Worm (Caenorhabditis elegans) whole organism, L1 larva: ENCODE measurements around the gene T05A8.8.

ENCODE experiments used
- dpl-1 ChIP-seq, 3 experiments: fragments of 150-350 bp in 2 of 3; sonication (generic microtip) in 1 of 3; optimal IDR thresholded peaks; 2 replicates each; lab custom pipeline; 2014 to 2017; ENCODE audit warnings: missing biosample characterization in 3 of 3, missing genetic modification characterization in 3 of 3, missing genetic modification reagents in 3 of 3
- egl-27 ChIP-seq, 2 experiments: fragments of 150-350 bp in 1 of 2; sonication (generic microtip); optimal IDR thresholded peaks; 3 replicates each; lab custom pipeline; 2017 to 2018; ENCODE audit warnings: missing biosample characterization in 2 of 2, missing genetic modification characterization in 2 of 2, missing genetic modification reagents in 2 of 2
- elt-2 ChIP-seq: sonication (generic microtip); optimal IDR thresholded peaks from 2 replicates; lab custom pipeline; 2016; ENCODE audit warnings: missing genetic modification characterization, mild to moderate bottlenecking, inconsistent platforms, missing compliant biosample characterization, missing genetic modification reagents
- elt-3 ChIP-seq, 6 experiments: fragments of 150-350 bp in 1 of 6; sonication (generic microtip); optimal IDR thresholded peaks; 2 replicates each; lab custom pipeline; 2017 to 2018; ENCODE audit warnings: missing biosample characterization in 6 of 6, missing genetic modification characterization in 6 of 6, inconsistent platforms in 1 of 6
- fkh-8 ChIP-seq: sonication (generic microtip); optimal IDR thresholded peaks from 2 replicates; lab custom pipeline; 2016; ENCODE audit warnings: mild to moderate bottlenecking, missing genetic modification characterization, missing compliant biosample characterization
- fos-1 ChIP-seq: fragments of 150-350 bp; optimal IDR thresholded peaks from 2 replicates; lab custom pipeline; 2014; ENCODE audit warnings: missing biosample characterization, missing genetic modification characterization
- lin-39 ChIP-seq: fragments of 150-350 bp; optimal IDR thresholded peaks from 2 replicates; lab custom pipeline; 2014; ENCODE audit warnings: missing biosample characterization, missing genetic modification reagents, missing genetic modification characterization
- nhr-11 ChIP-seq: fragments of 150-350 bp; optimal IDR thresholded peaks from 2 replicates; lab custom pipeline; 2014; ENCODE audit warnings: missing biosample characterization, missing genetic modification characterization
- nhr-12 ChIP-seq: sonication (generic microtip); optimal IDR thresholded peaks from 2 replicates; lab custom pipeline; 2017; ENCODE audit warnings: missing biosample characterization, missing genetic modification characterization
- nhr-76 ChIP-seq: sonication (generic microtip); optimal IDR thresholded peaks from 2 replicates; lab custom pipeline; 2017; ENCODE audit warnings: missing biosample characterization, missing genetic modification characterization
- swsn-7 ChIP-seq: sonication (generic microtip); optimal IDR thresholded peaks from 2 replicates; lab custom pipeline; 2016; ENCODE audit warnings: missing genetic modification characterization, missing compliant biosample characterization
- tbx-2 ChIP-seq: sonication (generic microtip); optimal IDR thresholded peaks from 2 replicates; lab custom pipeline; 2016; ENCODE audit warnings: missing genetic modification characterization, missing compliant biosample characterization
- unc-62 ChIP-seq: fragments of 150-350 bp; optimal IDR thresholded peaks from 2 replicates; lab custom pipeline; 2014; ENCODE audit warnings: missing biosample characterization, missing genetic modification reagents, missing genetic modification characterization
- ztf-11 ChIP-seq, 2 experiments: sonication (generic microtip); optimal IDR thresholded peaks; 2 replicates each; lab custom pipeline; 2016 to 2017; ENCODE audit warnings: missing genetic modification characterization in 2 of 2, missing biosample characterization in 1 of 2, missing compliant biosample characterization in 1 of 2

- TF ChIP-seq dpl-1 (GFP tag; optimal IDR thresholded peaks at IDR 0.05; lab: Kevin White, UChicago): no peak
- TF ChIP-seq fos-1 (tag; lab: Kevin White, UChicago): no peak
- no peak for TF ChIP-seq swsn-7
- TF ChIP-seq elt-2 (tag; lab: Kevin White, UChicago): no peak
- no peak for TF ChIP-seq lin-39 (tag; lab: Kevin White, UChicago)
- no peak for TF ChIP-seq elt-3 (tag; optimal IDR thresholded peaks at IDR 0.05; lab: Kevin White, UChicago)
- no peak for TF ChIP-seq nhr-76
- no peak for TF ChIP-seq nhr-11
- TF ChIP-seq tbx-2 (tag; lab: Kevin White, UChicago): no peak
- no peak for TF ChIP-seq ztf-11 (tag; optimal IDR thresholded peaks at IDR 0.05; lab: Kevin White, UChicago)
- no peak for TF ChIP-seq egl-27 (tag; optimal IDR thresholded peaks at IDR 0.05; lab: Kevin White, UChicago)
- TF ChIP-seq nhr-12: no peak
- TF ChIP-seq unc-62 (GFP tag; lab: Kevin White, UChicago): no peak
- no peak for TF ChIP-seq fkh-8 (tag; lab: Kevin White, UChicago)
Measured at ce11 chrII:2709942-2710341, 26.5 kb upstream of the T05A8.8 start, which contains the start of gene T05A8.1.
